Fruit fly (Drosophila melanogaster) whole organism, pupa: Measurements from ENCODE around the gene U2af38.

Experiments
- CG12605 ChIP-seq: fragments of 200-800 bp; sonication (Bioruptor generic); IDR thresholded peaks from 2 replicates; pipeline ENCODE4 v1.3.6; 2022; ENCODE audit warnings: missing biosample characterization, missing genetic modification characterization
- CG13204 ChIP-seq: fragments of 200-800 bp; sonication (Bioruptor generic); optimal IDR thresholded peaks from 2 replicates; lab custom pipeline; 2018; ENCODE audit warnings: missing biosample characterization, mild to moderate bottlenecking, missing genetic modification characterization, moderate library complexity
- CG14655 ChIP-seq: fragments of 200-800 bp; sonication (Bioruptor generic); optimal IDR thresholded peaks from 3 replicates; lab custom pipeline; 2017; ENCODE audit warnings: mild to moderate bottlenecking, missing biosample characterization, missing genetic modification reagents, missing genetic modification characterization
- CG15710 ChIP-seq: fragments of 200-800 bp; sonication (Bioruptor generic); optimal IDR thresholded peaks from 2 replicates; lab custom pipeline; 2018; ENCODE audit warnings: missing biosample characterization, mild to moderate bottlenecking, missing genetic modification characterization, moderate library complexity
- CG17806 ChIP-seq: fragments of 200-800 bp; sonication (Bioruptor generic); optimal IDR thresholded peaks from 2 replicates; lab custom pipeline; 2018; ENCODE audit warnings: missing biosample characterization, mild to moderate bottlenecking, missing genetic modification characterization, moderate library complexity
- CG32121 ChIP-seq: fragments of 200-800 bp; sonication (Bioruptor generic); IDR thresholded peaks from 2 replicates; pipeline ENCODE4 v1.3.6; 2022; ENCODE audit warnings: missing biosample characterization, missing genetic modification characterization
- CG34367 ChIP-seq: fragments of 200-800 bp; sonication (Bioruptor generic); optimal IDR thresholded peaks from 2 replicates; lab custom pipeline; 2018; ENCODE audit warnings: missing biosample characterization, mild to moderate bottlenecking, missing genetic modification characterization
- CG4496 ChIP-seq: fragments of 200-800 bp; sonication (Bioruptor generic); IDR thresholded peaks from 3 replicates; pipeline ENCODE4 v1.3.6; 2022; ENCODE audit warnings: missing biosample characterization, missing genetic modification characterization
- CG8159 ChIP-seq: fragments of 200-800 bp; sonication (Bioruptor generic); optimal IDR thresholded peaks from 3 replicates; lab custom pipeline; 2018; ENCODE audit warnings: missing biosample characterization, mild to moderate bottlenecking, missing genetic modification characterization, moderate library complexity
- CG8301 ChIP-seq: fragments of 200-800 bp; sonication (Bioruptor generic); optimal IDR thresholded peaks from 2 replicates; lab custom pipeline; 2018; ENCODE audit warnings: missing biosample characterization, mild to moderate bottlenecking, missing genetic modification characterization
- CG9948 ChIP-seq: fragments of 200-800 bp; sonication (Bioruptor generic); optimal IDR thresholded peaks from 2 replicates; lab custom pipeline; 2018; ENCODE audit warnings: missing biosample characterization, mild to moderate bottlenecking, missing genetic modification characterization, moderate library complexity
- D1 ChIP-seq: fragments of 200-800 bp; sonication (Bioruptor generic); optimal IDR thresholded peaks from 2 replicates; lab custom pipeline; 2018; ENCODE audit warnings: missing biosample characterization, mild to moderate bottlenecking, missing genetic modification characterization, moderate library complexity
- EcR ChIP-seq: fragments of 200-800 bp; sonication (Bioruptor generic); optimal IDR thresholded peaks from 3 replicates; lab custom pipeline; 2019; ENCODE audit warnings: missing biosample characterization, missing genetic modification characterization, mild to moderate bottlenecking, moderate library complexity, missing genetic modification reagents
- Ets98B ChIP-seq: fragments of 200-800 bp; sonication (Bioruptor generic); IDR thresholded peaks from 2 replicates; pipeline ENCODE4 v1.3.6; 2022; ENCODE audit warnings: missing biosample characterization, missing genetic modification characterization
- Pif1A ChIP-seq: fragments of 200-800 bp; sonication (Bioruptor generic); optimal IDR thresholded peaks from 3 replicates; lab custom pipeline; 2016; ENCODE audit warnings: missing biosample characterization, missing genetic modification characterization
- Pif1B ChIP-seq: fragments of 200-800 bp; sonication (Bioruptor generic); optimal IDR thresholded peaks from 3 replicates; lab custom pipeline; 2016; ENCODE audit warnings: missing biosample characterization, missing genetic modification characterization
- Snoo ChIP-seq: fragments of 200-800 bp; sonication (Bioruptor generic); optimal IDR thresholded peaks from 3 replicates; lab custom pipeline; 2017; ENCODE audit warnings: missing biosample characterization, mild to moderate bottlenecking, missing genetic modification characterization, inconsistent platforms
- fd96Ca ChIP-seq: fragments of 200-800 bp; sonication (Bioruptor generic); IDR thresholded peaks from 3 replicates; pipeline ENCODE4 v1.3.6; 2022; ENCODE audit warnings: missing biosample characterization, missing genetic modification characterization
- gl ChIP-seq: fragments of 200-800 bp; sonication (Bioruptor generic); optimal IDR thresholded peaks from 2 replicates; lab custom pipeline; 2018; ENCODE audit warnings: missing biosample characterization, mild to moderate bottlenecking, missing genetic modification characterization
- rn ChIP-seq: fragments of 200-800 bp; sonication (Bioruptor generic); IDR thresholded peaks from 2 replicates; pipeline ENCODE4 v1.3.6; 2022; ENCODE audit warnings: missing biosample characterization, missing genetic modification characterization

U2af38 gene

DNA sequence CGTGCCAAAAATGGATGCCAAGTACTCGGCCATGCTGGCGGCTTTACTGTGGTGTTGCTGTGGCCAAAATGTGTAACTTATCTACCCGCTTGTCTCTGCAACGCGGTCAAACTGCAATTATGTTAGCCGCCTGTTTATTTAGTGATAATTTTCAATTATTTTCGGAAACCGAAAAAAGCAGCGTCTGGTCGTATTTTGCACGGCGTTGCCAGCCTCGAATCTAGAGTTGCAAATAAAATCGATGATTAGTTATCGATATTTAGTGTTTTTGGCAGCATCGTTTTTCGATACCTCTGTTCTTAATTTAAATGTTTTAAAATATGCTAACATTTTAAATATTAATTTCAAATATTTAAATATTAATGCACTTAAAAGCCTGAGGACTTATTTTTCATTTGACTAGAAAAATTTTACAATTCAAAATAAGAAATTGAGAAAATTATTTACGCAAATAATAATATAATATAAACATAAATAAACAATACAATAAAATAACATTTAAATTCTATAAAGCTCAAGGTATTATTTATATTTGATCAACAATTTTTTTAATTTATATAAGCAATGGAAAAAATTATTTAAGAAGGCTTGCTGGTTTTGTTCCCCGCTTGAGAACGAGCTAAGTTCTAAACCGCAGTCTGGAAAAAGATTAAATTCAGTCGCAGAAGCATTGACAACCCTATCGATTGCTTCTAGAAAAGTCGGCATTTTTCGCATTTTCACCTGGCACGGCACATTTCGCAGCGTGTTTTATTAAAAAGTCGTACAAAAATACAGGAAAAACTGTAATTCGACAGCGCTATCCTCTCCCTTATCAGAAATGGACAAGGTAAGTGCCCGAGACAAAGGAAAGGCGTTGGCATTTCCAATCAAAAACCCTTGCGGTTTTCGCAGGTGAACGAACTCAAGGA, at the start of gene U2af38, which contains the start of gene Stip1:
TSS of gene U2af38 (minus strand) at position 230 of the 911 bp plus-strand sequence.
TSS of gene Stip1 (plus strand) at position 671 of the 911 bp plus-strand sequence.
- TF ChIP-seq EcR (GFP tag; lab: Kevin White, UChicago), result peak; percentile 99
- no peak for TF ChIP-seq D1 (tag; lab: Kevin White, UChicago)

DNA sequence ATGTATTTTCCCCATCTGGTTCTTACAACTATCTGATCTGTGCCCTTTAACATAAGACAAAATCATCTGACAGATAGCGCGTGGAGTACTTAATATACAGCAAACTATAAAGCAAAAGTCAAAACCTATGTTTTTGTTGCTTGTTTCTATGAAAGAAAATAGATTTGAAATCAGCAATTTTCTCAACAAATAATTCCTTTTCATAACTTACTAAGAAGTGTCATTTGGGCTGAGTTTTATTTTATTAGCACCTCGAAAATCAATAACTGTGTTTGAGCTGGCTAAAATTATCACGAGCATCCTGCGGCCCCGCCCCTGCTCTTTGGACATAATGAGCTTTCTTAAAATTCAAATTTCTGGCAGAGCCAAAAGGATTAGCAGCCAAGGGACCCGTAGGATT, 37.8 kb upstream of the U2af38 start, which contains the start of gene CG31921:
TSS of gene CG31921 (minus strand) at position 101 of the 400 bp plus-strand sequence.
- TF ChIP-seq CG9948 (tag; lab: Kevin White, UChicago), result no peak
- TF ChIP-seq CG15710 (tag; lab: Kevin White, UChicago), result no peak
- TF ChIP-seq CG17806 (tag; lab: Kevin White, UChicago), result no peak
- no peak for TF ChIP-seq CG8159 (tag; lab: Kevin White, UChicago)
- no peak for TF ChIP-seq fd96Ca (GFP tag; lab: Robert Waterston, UW)
- TF ChIP-seq CG4496 (GFP tag; lab: Robert Waterston, UW), result no peak
- TF ChIP-seq CG32121 (GFP tag; lab: Robert Waterston, UW), result no peak
- TF ChIP-seq gl (tag; lab: Kevin White, UChicago), result no peak
- no peak for TF ChIP-seq CG14655 (GFP tag; lab: Kevin White, UChicago)
- no peak for TF ChIP-seq Pif1A (GFP tag; lab: Kevin White, UChicago)
- TF ChIP-seq CG13204 (GFP tag; lab: Kevin White, UChicago), result no peak
- TF ChIP-seq D1 (tag; lab: Kevin White, UChicago), result no peak
- no peak for TF ChIP-seq rn
- no peak for TF ChIP-seq Snoo (tag; lab: Kevin White, UChicago)
- TF ChIP-seq Ets98B (GFP tag; lab: Robert Waterston, UW), result no peak

DNA sequence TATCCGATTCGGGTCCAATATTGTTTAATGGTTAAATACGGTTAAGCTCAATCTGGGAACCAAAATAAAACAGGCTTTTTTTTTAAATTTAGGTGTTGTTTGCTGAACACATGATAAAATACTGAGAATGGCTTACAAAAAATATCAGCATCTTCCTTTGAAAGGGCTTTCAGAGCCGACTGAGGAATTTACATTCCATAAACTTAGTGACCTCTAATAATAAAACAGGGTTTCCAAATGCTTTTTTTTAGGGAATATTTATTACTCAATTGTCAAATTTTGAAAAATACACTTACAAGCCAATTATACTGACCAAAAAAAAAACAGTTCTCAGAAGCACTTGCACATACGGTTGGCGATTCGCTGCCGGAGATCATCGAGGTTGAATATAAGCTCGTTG, 35.2 kb upstream of the U2af38 start, which contains the start of gene CG43755:
TSS of gene CG43755 (minus strand) at position 101 of the 400 bp plus-strand sequence.
- TF ChIP-seq CG8159 (tag; lab: Kevin White, UChicago) (no peak), Snoo (tag; lab: Kevin White, UChicago) (no peak), CG32121 (GFP tag; lab: Robert Waterston, UW) (no peak), D1 (tag; lab: Kevin White, UChicago) (no peak), CG17806 (tag; lab: Kevin White, UChicago) (no peak), Ets98B (GFP tag; lab: Robert Waterston, UW) (no peak), CG15710 (tag; lab: Kevin White, UChicago) (no peak), CG34367 (no peak), EcR (GFP tag; lab: Kevin White, UChicago) (no peak), Pif1B (GFP tag; lab: Kevin White, UChicago) (no peak), CG12605 (GFP tag; lab: Robert Waterston, UW) (no peak), fd96Ca (GFP tag; lab: Robert Waterston, UW) (no peak), CG14655 (GFP tag; lab: Kevin White, UChicago) (no peak), CG8301 (no peak), gl (tag; lab: Kevin White, UChicago) (no peak), Pif1A (GFP tag; lab: Kevin White, UChicago) (no peak), CG13204 (GFP tag; lab: Kevin White, UChicago) (no peak), rn (no peak)

DNA sequence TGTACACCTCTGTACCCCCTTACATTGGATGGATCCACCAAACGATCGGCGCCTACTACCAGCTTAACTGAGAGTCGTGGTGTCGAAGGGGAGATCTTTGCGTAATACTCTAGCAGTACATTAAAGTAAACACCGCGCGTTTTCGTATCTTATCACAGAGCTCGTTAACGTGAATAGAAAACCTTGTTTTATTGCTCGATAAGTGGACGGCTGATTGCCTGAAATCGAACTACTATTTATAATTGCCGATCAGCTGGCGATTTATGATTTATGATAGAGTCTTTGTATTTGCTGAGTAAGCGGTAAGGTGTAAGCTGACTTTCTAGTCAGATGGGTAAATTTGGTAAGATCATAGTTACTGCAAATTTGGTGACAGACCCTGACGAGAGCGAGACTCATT, 28.4 kb upstream of the U2af38 start:
- no peak for TF ChIP-seq rn
- TF ChIP-seq CG4496 (GFP tag; lab: Robert Waterston, UW), result no peak
- TF ChIP-seq CG12605 (GFP tag; lab: Robert Waterston, UW), result no peak
- no peak for TF ChIP-seq Ets98B (GFP tag; lab: Robert Waterston, UW)
- no peak for TF ChIP-seq CG34367
- no peak for TF ChIP-seq CG32121 (GFP tag; lab: Robert Waterston, UW)
- TF ChIP-seq gl (tag; lab: Kevin White, UChicago), result no peak
- no peak for TF ChIP-seq Snoo (tag; lab: Kevin White, UChicago)
- TF ChIP-seq CG8301, result no peak
- TF ChIP-seq CG14655 (GFP tag; lab: Kevin White, UChicago), result no peak
- no peak for TF ChIP-seq CG15710 (tag; lab: Kevin White, UChicago)
- no peak for TF ChIP-seq Pif1A (GFP tag; lab: Kevin White, UChicago)
- no peak for TF ChIP-seq Pif1B (GFP tag; lab: Kevin White, UChicago)
- no peak for TF ChIP-seq CG13204 (GFP tag; lab: Kevin White, UChicago)
- no peak for TF ChIP-seq CG9948 (tag; lab: Kevin White, UChicago)
- no peak for TF ChIP-seq CG17806 (tag; lab: Kevin White, UChicago)
- TF ChIP-seq CG8159 (tag; lab: Kevin White, UChicago), result no peak
- TF ChIP-seq D1 (tag; lab: Kevin White, UChicago), result no peak
- no peak for TF ChIP-seq EcR (GFP tag; lab: Kevin White, UChicago)
- TF ChIP-seq fd96Ca (GFP tag; lab: Robert Waterston, UW), result no peak
- TF ChIP-seq, all 21 proteins: peak for 0

DNA sequence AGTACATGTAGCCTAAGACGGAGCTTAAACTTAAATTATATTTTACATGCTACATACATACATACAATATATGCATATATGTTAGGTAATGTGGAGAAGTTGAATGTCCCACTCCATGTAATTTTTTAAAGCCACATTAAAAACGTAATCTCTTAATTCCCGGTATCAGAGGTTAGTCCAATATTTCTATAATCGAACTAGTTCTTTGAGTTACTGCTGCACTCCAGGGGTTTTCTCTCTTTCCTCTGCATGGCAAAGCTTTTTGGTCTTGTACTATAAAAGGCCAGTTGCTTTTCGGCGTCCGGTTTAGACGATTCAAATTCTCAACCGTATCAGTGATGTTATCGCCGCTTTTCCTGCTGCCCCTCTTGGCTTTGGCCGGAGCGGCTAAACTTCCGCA, 27.3 kb upstream of the U2af38 start, which contains the start of gene CG33127:
TSS of gene CG33127 (plus strand) at position 309 of the 400 bp plus-strand sequence.
- TF ChIP-seq CG8301 (no peak), CG13204 (GFP tag; lab: Kevin White, UChicago) (no peak)

DNA sequence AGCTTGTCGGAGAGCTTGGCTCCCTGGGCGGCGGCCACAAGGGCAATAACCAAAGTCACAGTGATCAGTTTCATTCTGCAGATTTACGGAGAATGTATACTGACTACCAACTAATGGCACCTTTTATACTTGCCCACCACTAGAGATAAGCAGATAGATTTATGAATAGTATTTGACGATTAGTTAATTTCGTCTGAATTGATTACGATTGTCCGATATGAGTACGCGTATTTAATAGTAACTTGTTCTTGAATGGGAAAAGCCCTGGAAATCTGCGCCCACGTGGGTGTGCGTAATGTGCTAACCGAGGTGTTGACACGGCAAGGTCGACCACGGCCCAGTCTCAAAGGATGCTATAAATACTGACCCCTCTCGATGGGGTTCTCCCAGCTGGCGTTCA, 26.7 kb upstream of the U2af38 start, which contains the start of gene CG11911:
TSS of gene CG11911 (minus strand) at position 101 of the 400 bp plus-strand sequence.
- TF ChIP-seq CG34367, result no peak
